Worm (Caenorhabditis elegans) whole organism, L3 larva: Measurements from ENCODE around the gene eif-3.F.

Source experiments
- ZK546.5 ChIP-seq: sonication (generic microtip); optimal IDR thresholded peaks from 2 replicates; lab custom pipeline; 2017; ENCODE audit warnings: missing biosample characterization, missing genetic modification characterization
- aly-2 ChIP-seq: fragments of 150-350 bp; optimal IDR thresholded peaks from 2 replicates; lab custom pipeline; 2014; ENCODE audit warnings: missing biosample characterization, missing genetic modification characterization
- ceh-16 ChIP-seq: sonication (generic microtip); optimal IDR thresholded peaks from 2 replicates; lab custom pipeline; 2017; ENCODE audit warnings: missing biosample characterization, missing genetic modification characterization
- ceh-82 ChIP-seq: fragments of 150-350 bp; optimal IDR thresholded peaks from 2 replicates; lab custom pipeline; 2014; ENCODE audit warnings: missing biosample characterization, missing genetic modification characterization
- ceh-9 ChIP-seq: sonication (generic microtip); optimal IDR thresholded peaks from 2 replicates; lab custom pipeline; 2018; ENCODE audit warnings: missing biosample characterization, missing genetic modification characterization
- daf-12 ChIP-seq: fragments of 150-350 bp; optimal IDR thresholded peaks from 2 replicates; lab custom pipeline; 2014; ENCODE audit warnings: missing biosample characterization, missing genetic modification reagents, missing genetic modification characterization
- egl-5 ChIP-seq: fragments of 150-350 bp; optimal IDR thresholded peaks from 2 replicates; lab custom pipeline; 2017; ENCODE audit warnings: missing biosample characterization, missing genetic modification reagents, missing genetic modification characterization, inconsistent platforms
- elt-2 ChIP-seq: sonication (generic microtip); optimal IDR thresholded peaks from 2 replicates; lab custom pipeline; 2016; ENCODE audit warnings: missing genetic modification reagents, mild to moderate bottlenecking, missing genetic modification characterization, missing compliant biosample characterization
- eor-1 ChIP-seq, 2 experiments: fragments of 150-350 bp; optimal IDR thresholded peaks; 2 replicates each; lab custom pipeline; 2014 to 2018; ENCODE audit warnings: missing biosample characterization in 2 of 2, missing genetic modification characterization in 2 of 2
- fkh-10 ChIP-seq: sonication (generic microtip); optimal IDR thresholded peaks from 2 replicates; lab custom pipeline; 2017; ENCODE audit warnings: missing biosample characterization, missing genetic modification reagents, missing genetic modification characterization
- fkh-2 ChIP-seq: fragments of 150-350 bp; optimal IDR thresholded peaks from 2 replicates; lab custom pipeline; 2014; ENCODE audit warnings: missing biosample characterization, missing genetic modification reagents, missing genetic modification characterization
- fos-1 ChIP-seq: fragments of 150-350 bp; optimal IDR thresholded peaks from 2 replicates; lab custom pipeline; 2014; ENCODE audit warnings: missing biosample characterization, missing genetic modification characterization
- jun-1 ChIP-seq: fragments of 150-350 bp; optimal IDR thresholded peaks from 2 replicates; lab custom pipeline; 2014; ENCODE audit warnings: missing biosample characterization, missing genetic modification reagents, missing genetic modification characterization
- lin-15B ChIP-seq: fragments of 150-350 bp; optimal IDR thresholded peaks from 2 replicates; lab custom pipeline; 2014; ENCODE audit warnings: missing biosample characterization, missing genetic modification characterization
- lin-39 ChIP-seq: fragments of 150-350 bp; optimal IDR thresholded peaks from 2 replicates; lab custom pipeline; 2018; ENCODE audit warnings: missing biosample characterization, missing genetic modification reagents, missing genetic modification characterization
- lsy-12 ChIP-seq: sonication (generic microtip); optimal IDR thresholded peaks from 2 replicates; lab custom pipeline; 2016; ENCODE audit warnings: mild to moderate bottlenecking, missing genetic modification characterization, missing compliant biosample characterization
- mml-1 ChIP-seq: fragments of 150-350 bp; sonication (generic microtip); optimal IDR thresholded peaks from 3 replicates; lab custom pipeline; 2014; ENCODE audit warnings: missing biosample characterization, missing genetic modification characterization
- nfya-1 ChIP-seq: sonication (generic microtip); optimal IDR thresholded peaks from 2 replicates; lab custom pipeline; 2017; ENCODE audit warnings: missing genetic modification characterization, mild to moderate bottlenecking, missing compliant biosample characterization, antibody characterized with exemption, moderate library complexity; ENCODE audit not compliant: insufficient read depth
- nhr-11 ChIP-seq: fragments of 150-350 bp; optimal IDR thresholded peaks from 2 replicates; lab custom pipeline; 2014; ENCODE audit warnings: missing biosample characterization, missing genetic modification characterization
- nhr-12 ChIP-seq: fragments of 150-350 bp; optimal IDR thresholded peaks from 2 replicates; lab custom pipeline; 2014; ENCODE audit warnings: missing biosample characterization, missing genetic modification characterization
- nhr-23 ChIP-seq: fragments of 150-350 bp; optimal IDR thresholded peaks from 2 replicates; lab custom pipeline; 2014; ENCODE audit warnings: missing biosample characterization, missing genetic modification reagents, missing genetic modification characterization
- nhr-237 ChIP-seq: fragments of 150-350 bp; optimal IDR thresholded peaks from 2 replicates; lab custom pipeline; 2014; ENCODE audit warnings: missing biosample characterization, missing genetic modification characterization
- nhr-25 ChIP-seq: sonication (generic microtip); optimal IDR thresholded peaks from 2 replicates; lab custom pipeline; 2017; ENCODE audit warnings: missing biosample characterization, missing genetic modification characterization
- nhr-28 ChIP-seq: fragments of 150-350 bp; optimal IDR thresholded peaks from 2 replicates; lab custom pipeline; 2014; ENCODE audit warnings: missing biosample characterization, missing genetic modification characterization
- nhr-43 ChIP-seq: sonication (generic microtip); optimal IDR thresholded peaks from 2 replicates; lab custom pipeline; 2016; ENCODE audit warnings: mild to moderate bottlenecking, missing genetic modification characterization, missing compliant biosample characterization; ENCODE audit not compliant: poor library complexity, severe bottlenecking
- nhr-67 ChIP-seq: fragments of 150-350 bp; optimal IDR thresholded peaks from 2 replicates; lab custom pipeline; 2014; ENCODE audit warnings: missing biosample characterization, missing genetic modification characterization
- nhr-76 ChIP-seq: fragments of 150-350 bp; sonication (generic microtip); optimal IDR thresholded peaks from 5 replicates; lab custom pipeline; 2014; ENCODE audit warnings: missing biosample characterization, missing genetic modification characterization
- pha-4 ChIP-seq: fragments of 150-350 bp; optimal IDR thresholded peaks from 2 replicates; lab custom pipeline; 2014; ENCODE audit warnings: missing biosample characterization, missing genetic modification reagents, missing genetic modification characterization
- pqm-1 ChIP-seq: fragments of 150-350 bp; optimal IDR thresholded peaks from 2 replicates; lab custom pipeline; 2017; ENCODE audit warnings: missing biosample characterization, missing genetic modification characterization, inconsistent platforms
- skn-1 ChIP-seq: fragments of 150-350 bp; optimal IDR thresholded peaks from 2 replicates; lab custom pipeline; 2014; ENCODE audit warnings: missing biosample characterization, missing genetic modification characterization
- snpc-4 ChIP-seq: fragments of 150-350 bp; optimal IDR thresholded peaks from 2 replicates; lab custom pipeline; 2014; ENCODE audit warnings: missing biosample characterization, missing genetic modification characterization
- tbx-2 ChIP-seq: sonication (generic microtip); optimal IDR thresholded peaks from 2 replicates; lab custom pipeline; 2016; ENCODE audit warnings: mild to moderate bottlenecking, missing genetic modification characterization, missing compliant biosample characterization
- unc-39 ChIP-seq: sonication (generic microtip); optimal IDR thresholded peaks from 4 replicates; lab custom pipeline; 2017; ENCODE audit warnings: missing biosample characterization, missing genetic modification characterization
- zag-1 ChIP-seq: fragments of 150-350 bp; optimal IDR thresholded peaks from 2 replicates; lab custom pipeline; 2014; ENCODE audit warnings: missing biosample characterization, missing genetic modification characterization
- ztf-11 ChIP-seq: fragments of 150-350 bp; optimal IDR thresholded peaks from 2 replicates; lab custom pipeline; 2014; ENCODE audit warnings: missing biosample characterization, missing genetic modification characterization
- ztf-4 ChIP-seq: fragments of 150-350 bp; optimal IDR thresholded peaks from 2 replicates; lab custom pipeline; 2014; ENCODE audit warnings: missing biosample characterization, missing genetic modification characterization

The eif-3.F gene

DNA sequence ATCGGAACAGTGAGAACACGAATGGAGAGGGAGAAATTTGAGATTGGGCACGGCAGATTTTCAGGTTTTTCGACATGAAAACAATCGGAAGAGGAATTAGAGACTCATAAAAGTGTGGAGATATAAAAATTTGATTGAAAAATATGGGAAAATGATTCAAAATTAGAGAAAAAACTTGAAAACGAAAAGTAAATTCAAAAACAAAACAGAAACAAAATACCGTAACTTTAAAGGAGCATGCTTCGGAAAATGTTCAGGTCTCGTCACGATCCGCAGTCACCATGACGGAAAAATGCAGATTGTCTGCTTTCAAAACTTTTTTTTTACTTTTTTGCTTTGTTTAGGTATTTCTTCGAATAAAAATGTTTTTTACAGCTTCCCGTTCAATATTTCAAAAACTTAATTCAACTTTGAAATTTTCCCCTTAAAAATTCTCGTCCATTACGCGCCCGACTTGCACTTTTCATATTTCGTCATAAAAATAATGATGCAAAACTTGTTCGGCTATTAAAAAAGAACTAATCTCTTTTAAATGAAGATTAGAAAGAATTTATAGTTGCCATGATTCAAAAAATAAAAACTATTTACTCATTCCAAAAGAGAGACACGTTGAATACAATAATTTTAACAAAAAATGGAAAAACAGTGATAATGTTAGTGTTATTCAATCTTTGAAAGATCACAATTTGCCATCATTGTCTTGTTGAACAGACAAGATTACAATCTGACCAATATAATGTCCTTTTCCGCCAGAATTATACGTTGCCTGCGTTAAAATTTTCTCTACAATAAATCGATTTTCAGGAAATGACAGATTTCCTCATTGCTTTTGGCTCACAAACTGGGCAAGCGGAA, 46.0 kb upstream of the eif-3.F start, which contains the start of gene mtrr-1 (continued):
- TF ChIP-seq lsy-12 (tag; lab: Kevin White, UChicago) (no peak), daf-12 (tag; lab: Kevin White, UChicago) (no peak), nhr-28 (tag; lab: Kevin White, UChicago) (no peak), egl-5 (tag; lab: Kevin White, UChicago) (no peak), nhr-67 (tag; lab: Kevin White, UChicago) (no peak), tbx-2 (tag; lab: Kevin White, UChicago) (no peak), nhr-11 (tag; lab: Kevin White, UChicago) (no peak), fkh-10 (GFP tag; lab: Kevin White, UChicago) (no peak), fkh-2 (tag; lab: Kevin White, UChicago) (no peak), mml-1 (tag; lab: Kevin White, UChicago) (no peak), eor-1 (tag; optimal IDR thresholded peaks at IDR 0.05; lab: Kevin White, UChicago) (no peak)

DNA sequence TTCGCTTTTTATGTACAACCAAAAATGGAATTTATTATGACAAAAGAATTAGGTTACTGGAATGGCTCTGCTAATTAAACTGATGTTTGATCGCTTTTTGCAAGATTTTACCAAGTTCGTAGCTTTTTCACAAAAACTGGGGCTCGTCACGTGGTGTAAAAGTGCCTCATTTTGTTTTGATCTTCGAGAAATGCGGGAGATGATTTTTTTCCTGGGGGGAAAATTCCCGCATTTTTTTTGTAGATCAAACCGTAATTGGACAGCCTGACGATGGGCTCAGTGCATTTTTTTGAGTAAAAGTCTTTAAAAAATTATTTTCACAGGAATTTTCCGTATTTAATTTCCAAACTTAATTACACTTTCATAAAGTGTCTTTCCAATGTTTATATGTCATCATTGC, 42.3 kb upstream of the eif-3.F start:
- TF ChIP-seq ceh-9 (tag; lab: Kevin White, UChicago) (no peak), jun-1 (tag; lab: Kevin White, UChicago) (no peak), ztf-11 (no peak), fos-1 (tag; lab: Kevin White, UChicago) (no peak), ztf-4 (tag; lab: Kevin White, UChicago) (no peak), skn-1 (tag; lab: Kevin White, UChicago) (no peak), lin-15B (tag; lab: Kevin White, UChicago) (no peak), nhr-43 (tag; lab: Kevin White, UChicago) (no peak), snpc-4 (tag; lab: Kevin White, UChicago) (no peak), aly-2 (tag; lab: Kevin White, UChicago) (no peak), zag-1 (no peak), ZK546.5 (tag; lab: Kevin White, UChicago) (no peak)

DNA sequence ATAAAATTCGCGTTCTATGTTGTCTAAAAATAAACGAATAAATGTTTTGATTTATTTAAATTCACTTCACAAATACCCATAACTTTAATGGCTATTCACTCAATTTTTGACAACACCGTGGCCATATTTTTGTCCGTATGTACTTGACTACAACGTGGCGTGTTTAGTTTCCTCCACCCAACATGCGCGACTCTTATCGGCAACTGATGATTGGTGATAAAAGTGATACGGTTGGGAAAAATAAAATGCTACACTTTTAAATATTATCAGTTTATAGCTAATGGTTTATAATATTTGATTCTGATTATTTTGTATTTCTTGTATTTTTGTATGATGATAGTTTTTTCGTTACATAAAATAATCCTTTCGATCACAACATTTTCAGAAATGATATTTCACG, 39.8 kb upstream of the eif-3.F start, which contains the start of gene acs-7:
Gene acs-7, plus strand, starts transcription at position 386 of the 400 bp plus-strand sequence.
- TF ChIP-seq pqm-1 (tag; lab: Kevin White, UChicago) (peak; percentile 99), nhr-76 (tag; lab: Kevin White, UChicago) (peak; percentile 81), elt-2 (tag; lab: Kevin White, UChicago) (peak; percentile 98), jun-1 (tag; lab: Kevin White, UChicago) (peak; percentile 64), lin-15B (tag; lab: Kevin White, UChicago) (no peak), pha-4 (tag; lab: Kevin White, UChicago) (peak; percentile 64), ceh-16 (tag; lab: Kevin White, UChicago) (no peak), nfya-1 (tag; lab: Kevin White, UChicago) (peak; percentile 34)

DNA sequence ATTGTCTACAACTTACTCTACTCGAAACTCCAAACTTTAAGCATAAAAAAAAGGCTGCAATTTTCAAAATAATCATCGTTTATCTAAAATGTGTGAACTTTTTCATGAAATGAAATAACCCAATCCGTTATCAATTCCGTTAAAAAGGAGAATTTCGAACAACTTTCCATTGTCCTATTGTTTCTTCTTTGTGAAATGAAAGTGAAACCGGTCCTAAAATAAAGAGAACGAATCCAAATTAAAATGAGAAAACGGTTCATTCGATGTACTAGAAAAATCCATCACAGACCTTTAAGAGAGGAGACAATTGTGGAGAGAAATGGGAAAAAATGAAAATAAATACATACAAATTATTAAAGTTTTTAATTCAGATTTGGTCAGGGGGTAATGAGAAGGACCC, 35.8 kb upstream of the eif-3.F start, which contains the start of gene C01G6.9:
Gene C01G6.9, minus strand, starts transcription at position 141 of the 400 bp plus-strand sequence.
- no peak for TF ChIP-seq ztf-4 (tag; lab: Kevin White, UChicago)
- TF ChIP-seq daf-12 (tag; lab: Kevin White, UChicago), result no peak
- TF ChIP-seq nhr-23 (tag; lab: Kevin White, UChicago), result no peak
- TF ChIP-seq pha-4 (tag; lab: Kevin White, UChicago), result no peak
- no peak for TF ChIP-seq tbx-2 (tag; lab: Kevin White, UChicago)
- TF ChIP-seq lin-15B (tag; lab: Kevin White, UChicago), result no peak
- no peak for TF ChIP-seq nhr-43 (tag; lab: Kevin White, UChicago)
- TF ChIP-seq nhr-67 (tag; lab: Kevin White, UChicago), result no peak
- no peak for TF ChIP-seq nhr-12 (tag; lab: Kevin White, UChicago)
- TF ChIP-seq ceh-9 (tag; lab: Kevin White, UChicago), result no peak
- no peak for TF ChIP-seq zag-1
- TF ChIP-seq, all 47 proteins: peak for 0

DNA sequence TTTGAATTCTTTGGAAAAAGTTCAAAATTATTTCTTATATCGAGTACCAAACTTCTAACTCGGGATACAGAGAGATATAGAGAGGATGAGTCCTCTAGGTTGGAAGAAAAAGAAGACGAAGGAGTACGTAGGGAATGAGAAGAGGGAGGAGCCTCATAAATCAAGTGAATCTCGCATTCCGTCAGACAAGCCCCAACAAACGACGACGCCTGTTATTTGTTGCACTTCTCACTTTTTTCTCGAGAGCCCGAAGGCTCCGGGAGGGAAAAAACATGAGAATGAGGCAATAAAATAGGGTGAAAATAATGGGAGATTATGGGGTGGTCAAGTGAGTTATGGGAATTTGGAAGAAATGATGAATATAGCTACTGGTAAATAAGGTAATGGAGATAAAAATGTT, 31.8 kb upstream of the eif-3.F start:
- TF ChIP-seq nhr-25 (tag; lab: Kevin White, UChicago), result no peak
- no peak for TF ChIP-seq ceh-82 (tag; lab: Kevin White, UChicago)
- TF ChIP-seq nfya-1 (tag; lab: Kevin White, UChicago), result peak; percentile 32
- no peak for TF ChIP-seq nhr-43 (tag; lab: Kevin White, UChicago)
- TF ChIP-seq unc-39 (tag; lab: Kevin White, UChicago), result no peak
- peak; percentile 89 for TF ChIP-seq egl-5 (tag; lab: Kevin White, UChicago)
- no peak for TF ChIP-seq nhr-237 (tag; lab: Kevin White, UChicago)
- TF ChIP-seq elt-2 (tag; lab: Kevin White, UChicago), result no peak
- no peak for TF ChIP-seq ceh-9 (tag; lab: Kevin White, UChicago)
- peak; percentile 86 for TF ChIP-seq lin-39 (tag; lab: Kevin White, UChicago)
- TF ChIP-seq, all 47 proteins: peak for 3
